Worm (Caenorhabditis elegans) whole organism, L1 larva: ENCODE data around the gene rgs-3.

Experiments used
- blmp-1 ChIP-seq: fragments of 150-350 bp; optimal IDR thresholded peaks from 2 replicates; lab custom pipeline; 2014; ENCODE audit warnings: missing biosample characterization, missing genetic modification characterization
- ceh-82 ChIP-seq, 3 experiments: fragments of 150-350 bp in 1 of 3; sonication (generic microtip) in 2 of 3; optimal IDR thresholded peaks; 2 replicates each; lab custom pipeline; 2014 to 2017; ENCODE audit warnings: missing biosample characterization in 3 of 3, missing genetic modification characterization in 3 of 3
- ces-1 ChIP-seq: fragments of 150-350 bp; optimal IDR thresholded peaks from 2 replicates; lab custom pipeline; 2014; ENCODE audit warnings: missing biosample characterization, missing genetic modification reagents, missing genetic modification characterization
- elt-3 ChIP-seq, 6 experiments: fragments of 150-350 bp in 1 of 6; sonication (generic microtip); optimal IDR thresholded peaks; 2 replicates each; lab custom pipeline; 2017 to 2018; ENCODE audit warnings: missing biosample characterization in 6 of 6, missing genetic modification characterization in 6 of 6, inconsistent platforms in 1 of 6
- fkh-10 ChIP-seq: sonication (generic microtip); optimal IDR thresholded peaks from 2 replicates; lab custom pipeline; 2017; ENCODE audit warnings: missing biosample characterization, missing genetic modification reagents, missing genetic modification characterization
- lin-35 ChIP-seq, 2 experiments: fragments of 150-350 bp; optimal IDR thresholded peaks; 2 replicates each; lab custom pipeline; 2014; ENCODE audit warnings: missing biosample characterization in 2 of 2, missing genetic modification characterization in 2 of 2, missing genetic modification reagents in 2 of 2
- mdl-1 ChIP-seq, 2 experiments: fragments of 150-350 bp; optimal IDR thresholded peaks; 2 replicates each; lab custom pipeline; 2014 to 2017; ENCODE audit warnings: missing biosample characterization in 2 of 2, missing genetic modification characterization in 2 of 2, inconsistent platforms in 1 of 2
- nhr-237 ChIP-seq: fragments of 150-350 bp; optimal IDR thresholded peaks from 2 replicates; lab custom pipeline; 2014; ENCODE audit warnings: missing biosample characterization, missing genetic modification characterization
- nhr-76 ChIP-seq: sonication (generic microtip); optimal IDR thresholded peaks from 2 replicates; lab custom pipeline; 2017; ENCODE audit warnings: missing biosample characterization, missing genetic modification characterization
- skn-1 ChIP-seq: fragments of 150-350 bp; optimal IDR thresholded peaks from 2 replicates; lab custom pipeline; 2014; ENCODE audit warnings: missing biosample characterization, missing genetic modification characterization
- sptf-1 ChIP-seq: fragments of 150-350 bp; optimal IDR thresholded peaks from 2 replicates; lab custom pipeline; 2014; ENCODE audit warnings: missing biosample characterization, missing genetic modification characterization
- ztf-11 ChIP-seq, 2 experiments: sonication (generic microtip); optimal IDR thresholded peaks; 2 replicates each; lab custom pipeline; 2016 to 2017; ENCODE audit warnings: missing genetic modification characterization in 2 of 2, missing biosample characterization in 1 of 2, missing compliant biosample characterization in 1 of 2

- TF ChIP-seq ztf-11 (tag; optimal IDR thresholded peaks at IDR 0.05; lab: Kevin White, UChicago) (no peak), skn-1 (tag; lab: Kevin White, UChicago) (no peak), sptf-1 (tag; lab: Kevin White, UChicago) (no peak), fkh-10 (GFP tag; lab: Kevin White, UChicago) (no peak), nhr-237 (no peak), blmp-1 (no peak), elt-3 (tag; optimal IDR thresholded peaks at IDR 0.05; lab: Kevin White, UChicago) (no peak), nhr-76 (tag; lab: Kevin White, UChicago) (no peak), lin-35 (GFP tag; optimal IDR thresholded peaks at IDR 0.05; lab: Kevin White, UChicago) (no peak), ceh-82 (tag; optimal IDR thresholded peaks at IDR 0.05; lab: Kevin White, UChicago) (no peak), mdl-1 (tag; optimal IDR thresholded peaks at IDR 0.05; lab: Kevin White, UChicago) (no peak), ces-1 (GFP tag; lab: Kevin White, UChicago) (no peak)
Measured at ce11 chrII:6101475-6101874, 1.9 kb downstream of the rgs-3 start.
